Worm (Caenorhabditis elegans) whole organism, L1 larva: ENCODE measurements around the gene rmd-3.
A peak's percentile ranks its signal among the peaks of the same experiment; 100 is the strongest.

Source experiments
- C16A3.4 ChIP-seq: fragments of 150-350 bp; optimal IDR thresholded peaks from 2 replicates; lab custom pipeline; 2014; ENCODE audit warnings: missing biosample characterization, missing genetic modification characterization
- F16B12.6 ChIP-seq: fragments of 150-350 bp; optimal IDR thresholded peaks from 2 replicates; lab custom pipeline; 2014; ENCODE audit warnings: missing biosample characterization, missing genetic modification characterization
- Y116A8C.19 ChIP-seq: sonication (generic microtip); optimal IDR thresholded peaks from 2 replicates; lab custom pipeline; 2016; ENCODE audit warnings: missing compliant biosample characterization, missing genetic modification characterization, borderline replicate concordance
- aha-1 ChIP-seq: fragments of 150-350 bp; optimal IDR thresholded peaks from 2 replicates; lab custom pipeline; 2014; ENCODE audit warnings: missing biosample characterization, missing genetic modification characterization
- alr-1 ChIP-seq: fragments of 200-800 bp; sonication (Bioruptor generic); optimal IDR thresholded peaks from 2 replicates; lab custom pipeline; 2018; ENCODE audit warnings: borderline replicate concordance, mild to moderate bottlenecking, missing genetic modification characterization, missing compliant biosample characterization
- blmp-1 ChIP-seq: fragments of 150-350 bp; optimal IDR thresholded peaks from 2 replicates; lab custom pipeline; 2014; ENCODE audit warnings: missing biosample characterization, missing genetic modification characterization
- ceh-63 ChIP-seq: fragments of 200-800 bp; sonication (Bioruptor generic); optimal IDR thresholded peaks from 2 replicates; lab custom pipeline; 2018; ENCODE audit warnings: mild to moderate bottlenecking, missing genetic modification characterization, missing compliant biosample characterization
- ceh-82 ChIP-seq, 3 experiments: fragments of 150-350 bp in 1 of 3; sonication (generic microtip) in 2 of 3; optimal IDR thresholded peaks; 2 replicates each; lab custom pipeline; 2014 to 2017; ENCODE audit warnings: missing biosample characterization in 3 of 3, missing genetic modification characterization in 3 of 3
- ceh-90 ChIP-seq: sonication (generic microtip); optimal IDR thresholded peaks from 2 replicates; lab custom pipeline; 2016; ENCODE audit warnings: missing genetic modification characterization, missing compliant biosample characterization
- ces-1 ChIP-seq: fragments of 150-350 bp; optimal IDR thresholded peaks from 2 replicates; lab custom pipeline; 2014; ENCODE audit warnings: missing biosample characterization, missing genetic modification reagents, missing genetic modification characterization
- efl-1 ChIP-seq, 4 experiments: fragments of 150-350 bp; optimal IDR thresholded peaks in 3 of 4; peaks in 1 of 4; 1 replicate in 1 of 4; 2 replicates in 3 of 4; lab custom pipeline; 2014; ENCODE audit warnings: missing biosample characterization in 2 of 4, missing genetic modification characterization in 2 of 4, missing genetic modification reagents in 2 of 4
- egl-27 ChIP-seq, 2 experiments: fragments of 150-350 bp in 1 of 2; sonication (generic microtip); optimal IDR thresholded peaks; 3 replicates each; lab custom pipeline; 2017 to 2018; ENCODE audit warnings: missing biosample characterization in 2 of 2, missing genetic modification characterization in 2 of 2, missing genetic modification reagents in 2 of 2
- elt-3 ChIP-seq, 6 experiments: fragments of 150-350 bp in 1 of 6; sonication (generic microtip); optimal IDR thresholded peaks; 2 replicates each; lab custom pipeline; 2017 to 2018; ENCODE audit warnings: missing biosample characterization in 6 of 6, missing genetic modification characterization in 6 of 6, inconsistent platforms in 1 of 6
- fkh-8 ChIP-seq: sonication (generic microtip); optimal IDR thresholded peaks from 2 replicates; lab custom pipeline; 2016; ENCODE audit warnings: mild to moderate bottlenecking, missing genetic modification characterization, missing compliant biosample characterization
- grh-1 ChIP-seq: fragments of 200-800 bp; sonication (Bioruptor generic); IDR thresholded peaks from 2 replicates; pipeline ENCODE4 v1.3.6; 2022; ENCODE audit warnings: missing genetic modification reagents, missing genetic modification characterization, missing compliant biosample characterization
- hlh-4 ChIP-seq: sonication (generic microtip); optimal IDR thresholded peaks from 2 replicates; lab custom pipeline; 2016; ENCODE audit warnings: mild to moderate bottlenecking, missing genetic modification characterization, missing compliant biosample characterization
- isw-1 ChIP-seq: fragments of 200-800 bp; sonication (Bioruptor generic); IDR thresholded peaks from 2 replicates; pipeline ENCODE4 v1.3.6; 2022; ENCODE audit warnings: missing genetic modification characterization, missing compliant biosample characterization
- jun-1 ChIP-seq: fragments of 150-350 bp; optimal IDR thresholded peaks from 2 replicates; lab custom pipeline; 2014; ENCODE audit warnings: missing biosample characterization, missing genetic modification reagents, missing genetic modification characterization
- lin-15B ChIP-seq: fragments of 150-350 bp; sonication (generic microtip); optimal IDR thresholded peaks from 3 replicates; lab custom pipeline; 2014; ENCODE audit warnings: missing biosample characterization, missing genetic modification characterization
- mab-9 ChIP-seq: fragments of 200-800 bp; sonication (Bioruptor generic); IDR thresholded peaks from 2 replicates; pipeline ENCODE4 v1.3.6; 2022; ENCODE audit warnings: missing genetic modification reagents, missing genetic modification characterization, missing compliant biosample characterization
- mef-2 ChIP-seq: fragments of 150-350 bp; optimal IDR thresholded peaks from 2 replicates; lab custom pipeline; 2014; ENCODE audit warnings: missing biosample characterization, missing genetic modification characterization
- mep-1 ChIP-seq: fragments of 150-350 bp; optimal IDR thresholded peaks from 2 replicates; lab custom pipeline; 2014; ENCODE audit warnings: missing biosample characterization, missing genetic modification characterization
- nhr-11 ChIP-seq: fragments of 150-350 bp; optimal IDR thresholded peaks from 2 replicates; lab custom pipeline; 2014; ENCODE audit warnings: missing biosample characterization, missing genetic modification characterization
- nhr-47 ChIP-seq: sonication (generic microtip); optimal IDR thresholded peaks from 2 replicates; lab custom pipeline; 2016; ENCODE audit warnings: mild to moderate bottlenecking, missing genetic modification characterization, moderate library complexity, missing compliant biosample characterization
- nhr-85 ChIP-seq: sonication (generic microtip); peaks from one replicate; lab custom pipeline; 2016; ENCODE audit warnings: missing genetic modification characterization, inconsistent platforms, missing compliant biosample characterization
- skn-1 ChIP-seq: fragments of 150-350 bp; optimal IDR thresholded peaks from 2 replicates; lab custom pipeline; 2014; ENCODE audit warnings: missing biosample characterization, missing genetic modification characterization
- sup-37 ChIP-seq: fragments of 200-800 bp; sonication (Bioruptor generic); optimal IDR thresholded peaks from 2 replicates; lab custom pipeline; 2018; ENCODE audit warnings: mild to moderate bottlenecking, missing genetic modification characterization, missing compliant biosample characterization
- unc-130 ChIP-seq: fragments of 150-350 bp; optimal IDR thresholded peaks from 2 replicates; lab custom pipeline; 2017; ENCODE audit warnings: missing biosample characterization, missing genetic modification characterization, inconsistent platforms
- unc-86 ChIP-seq: sonication (generic microtip); optimal IDR thresholded peaks from 2 replicates; lab custom pipeline; 2016; ENCODE audit warnings: missing genetic modification characterization, missing compliant biosample characterization
- zip-4 ChIP-seq: fragments of 200-800 bp; sonication (Bioruptor generic); optimal IDR thresholded peaks from 2 replicates; lab custom pipeline; 2018; ENCODE audit warnings: mild to moderate bottlenecking, missing genetic modification characterization, moderate library complexity, missing compliant biosample characterization
- ztf-11 ChIP-seq, 2 experiments: sonication (generic microtip); optimal IDR thresholded peaks; 2 replicates each; lab custom pipeline; 2016 to 2017; ENCODE audit warnings: missing genetic modification characterization in 2 of 2, missing biosample characterization in 1 of 2, missing compliant biosample characterization in 1 of 2

Gene rmd-3

DNA sequence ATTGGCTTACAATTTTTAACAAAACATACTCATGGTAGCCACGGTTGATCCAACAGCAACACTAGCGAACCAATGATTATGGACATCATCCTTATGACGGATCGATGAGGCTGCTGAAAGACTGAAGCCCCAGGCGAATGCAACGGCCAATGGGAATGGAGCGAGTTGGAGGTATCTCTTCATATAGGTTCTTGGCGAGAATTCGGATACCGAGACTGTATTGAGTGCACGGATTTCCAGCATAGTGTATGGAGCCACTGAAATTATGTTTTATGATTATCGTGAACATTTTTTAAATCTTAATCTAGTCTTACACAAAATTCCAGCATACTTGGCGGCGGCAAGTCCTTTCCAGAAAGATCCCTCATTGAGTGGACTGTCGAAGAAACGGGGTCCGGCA is 5.1 kb upstream of the rmd-3 start:
- no peak for TF ChIP-seq skn-1 (tag; lab: Kevin White, UChicago)
- TF ChIP-seq Y116A8C.19 (tag; lab: Kevin White, UChicago), result no peak
- no peak for TF ChIP-seq C16A3.4
- TF ChIP-seq jun-1 (tag; lab: Kevin White, UChicago), result no peak
- TF ChIP-seq isw-1 (GFP tag; lab: Robert Waterston, UW), result no peak
- TF ChIP-seq sup-37 (GFP tag; lab: Kevin White, UChicago), result no peak
- TF ChIP-seq ceh-90 (tag; lab: Kevin White, UChicago), result no peak
- TF ChIP-seq nhr-47, result no peak

DNA sequence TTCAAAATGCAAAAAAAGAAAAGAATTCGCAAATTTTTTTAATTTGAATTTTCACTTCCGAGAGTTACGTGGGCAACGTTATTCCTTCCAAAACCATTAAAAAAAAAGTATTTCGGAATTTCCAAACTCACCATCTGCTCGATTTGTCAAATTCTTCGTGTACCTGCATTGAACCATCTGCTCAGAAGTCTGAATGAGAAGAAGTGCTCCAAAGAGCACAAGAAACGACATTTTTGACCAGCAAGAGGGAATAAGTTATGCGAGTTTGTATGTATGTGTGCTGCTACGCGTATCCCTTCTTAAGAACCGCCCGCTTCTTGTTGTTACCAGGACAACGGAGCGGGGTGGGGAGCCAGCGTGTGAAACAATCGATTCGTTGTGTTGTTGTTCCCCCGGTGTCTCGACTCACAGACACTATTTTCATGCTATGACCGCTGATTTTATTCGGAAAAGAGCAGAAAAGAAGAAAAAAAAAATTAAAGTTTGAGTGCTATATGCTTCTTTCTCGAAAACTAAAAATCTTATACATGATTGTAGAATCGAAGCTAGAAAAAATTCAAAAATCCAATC is 4.0 kb upstream of the rmd-3 start, which contains the start of gene lgc-20:
lgc-20 (minus strand) TSS at position 311 of the 570 bp plus-strand sequence.
- TF ChIP-seq fkh-8 (peak; percentile 28), elt-3 (tag; optimal IDR thresholded peaks at IDR 0.05; lab: Kevin White, UChicago) (no peak), efl-1 (optimal IDR thresholded peaks at IDR 0.05; lab: Kevin White, UChicago) (no peak), efl-1 (GFP tag; optimal IDR thresholded peaks at IDR 0.05 in 1 of 2; lab: Kevin White, UChicago) (peak in 1 of 2 experiments; percentile 78)

DNA sequence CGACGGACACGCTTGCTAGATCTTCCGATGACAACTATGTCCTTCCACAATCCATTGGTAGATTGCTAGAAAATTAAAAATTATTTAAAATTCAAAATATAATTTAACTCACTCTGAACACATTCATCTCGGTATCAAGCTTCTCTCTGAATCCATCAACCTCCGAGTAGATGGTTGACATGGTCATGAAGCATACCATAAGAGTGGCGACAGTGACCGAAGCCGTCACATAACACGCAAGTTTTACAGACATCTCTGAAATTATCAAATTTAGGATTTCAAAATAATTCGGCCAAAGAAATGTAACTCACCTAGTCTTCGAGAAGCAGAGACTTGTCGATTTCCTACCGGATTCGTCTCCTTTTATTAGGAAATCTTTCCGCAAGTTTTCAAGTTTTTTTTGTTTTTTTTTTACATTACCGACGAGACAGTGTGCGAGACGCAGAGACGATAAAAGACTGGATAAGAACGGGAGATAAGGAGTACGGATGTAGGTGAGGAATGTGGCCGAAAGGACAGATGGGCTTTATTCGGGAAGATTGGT is 1.8 kb downstream of the rmd-3 start, which contains the start of gene sqt-1:
sqt-1 (minus strand) TSS at position 341 of the 544 bp plus-strand sequence.
- no peak for TF ChIP-seq ceh-82 (tag; optimal IDR thresholded peaks at IDR 0.05; lab: Kevin White, UChicago)
- TF ChIP-seq blmp-1 (tag; lab: Kevin White, UChicago), result peak; percentile 48
- no peak for TF ChIP-seq aha-1 (tag; lab: Kevin White, UChicago)

DNA sequence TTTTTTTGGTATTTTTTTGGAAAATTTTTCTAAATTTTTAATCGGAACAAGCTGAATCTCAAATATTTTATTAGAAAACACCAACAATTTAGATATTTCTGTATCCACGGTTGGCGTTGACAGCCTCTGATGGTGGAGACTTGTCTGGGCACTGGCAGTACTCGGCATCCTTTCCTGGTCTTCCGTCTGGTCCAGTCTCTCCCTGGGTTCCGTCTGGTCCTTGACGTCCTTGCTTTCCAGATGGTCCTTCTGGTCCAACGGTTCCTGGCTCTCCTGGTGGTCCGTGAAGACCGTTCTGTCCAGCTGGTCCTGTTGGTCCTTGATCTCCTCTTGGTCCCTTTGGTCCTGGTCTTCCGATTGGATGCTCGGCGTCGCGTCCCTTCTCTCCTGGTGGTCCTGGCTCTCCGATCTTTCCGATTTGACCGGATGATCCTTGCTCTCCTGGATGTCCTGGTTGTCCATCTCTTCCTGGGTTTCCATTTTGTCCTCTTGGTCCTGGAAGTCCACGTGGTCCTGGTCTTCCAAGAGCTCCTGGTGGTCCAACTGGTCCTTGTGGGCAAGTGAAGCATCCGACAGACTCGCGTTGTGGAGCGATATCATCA is 2.7 kb downstream of the rmd-3 start:
- TF ChIP-seq nhr-85 (tag; lab: Kevin White, UChicago) (no peak), mef-2 (tag; lab: Kevin White, UChicago) (no peak), mab-9 (no peak), ceh-63 (GFP tag; lab: Kevin White, UChicago) (no peak), Y116A8C.19 (tag; lab: Kevin White, UChicago) (no peak), unc-86 (no peak), nhr-11 (tag; lab: Kevin White, UChicago) (no peak), mep-1 (tag; lab: Kevin White, UChicago) (no peak), egl-27 (tag; optimal IDR thresholded peaks at IDR 0.05; lab: Kevin White, UChicago) (no peak), F16B12.6 (tag; lab: Kevin White, UChicago) (no peak), ztf-11 (tag; optimal IDR thresholded peaks at IDR 0.05; lab: Kevin White, UChicago) (no peak), zip-4 (GFP tag; lab: Kevin White, UChicago) (no peak), ces-1 (GFP tag; lab: Kevin White, UChicago) (no peak), lin-15B (tag; lab: Kevin White, UChicago) (no peak)
- TF ChIP-seq, all 84 proteins: peak for 0

DNA sequence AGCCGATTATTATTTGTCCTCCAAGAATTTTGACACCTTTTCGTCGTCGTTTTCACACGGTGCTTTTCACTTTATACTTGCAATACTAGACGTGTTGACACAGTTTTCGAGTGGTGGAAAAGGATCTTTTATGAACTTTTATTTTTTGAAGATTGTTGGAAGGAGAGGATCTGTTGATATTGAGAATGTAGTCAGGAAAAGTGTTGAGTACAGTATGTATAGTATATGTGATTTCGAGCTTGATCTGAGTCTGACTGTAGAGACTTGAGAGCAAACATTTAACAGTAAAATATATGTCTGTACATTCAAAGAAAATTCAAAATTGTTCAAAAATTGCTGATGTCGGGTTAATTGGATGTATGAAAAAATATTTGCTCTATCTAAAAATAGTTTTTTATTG is 3.2 kb downstream of the rmd-3 start:
- no peak for TF ChIP-seq hlh-4 (tag; lab: Kevin White, UChicago)
- TF ChIP-seq ceh-90 (tag; lab: Kevin White, UChicago), result no peak
- TF ChIP-seq alr-1, result no peak
- TF ChIP-seq grh-1 (GFP tag; lab: Robert Waterston, UW), result no peak
- TF ChIP-seq efl-1 (optimal IDR thresholded peaks at IDR 0.05; lab: Kevin White, UChicago), result no peak
- TF ChIP-seq efl-1 (GFP tag; optimal IDR thresholded peaks at IDR 0.05 in 1 of 2; lab: Kevin White, UChicago), result no peak
- TF ChIP-seq unc-130 (tag; lab: Kevin White, UChicago), result no peak
